Worm (Caenorhabditis elegans): ENCODE measurements around the gene B0034.5.

ce11 chrII:5928502-5928901 lies 46.3 kb downstream of the B0034.5 start, which contains the start of gene egl-44:
- TF ChIP-seq F13C5.2 (tag; optimal IDR thresholded peaks at IDR 0.05), result no peak
- TF ChIP-seq hmbx-1 (tag; optimal IDR thresholded peaks at IDR 0.05), result no peak
- no peak for TF ChIP-seq hnd-1 (tag; optimal IDR thresholded peaks at IDR 0.05)
- no peak for TF ChIP-seq aly-1 (tag; optimal IDR thresholded peaks at IDR 0.05)
- TF ChIP-seq hmg-4 (GFP tag; optimal IDR thresholded peaks at IDR 0.05), result no peak
- no peak for TF ChIP-seq sea-1 (GFP tag; conservative IDR thresholded peaks at IDR 0.05)
- no peak for TF ChIP-seq ama-1 (optimal IDR thresholded peaks at IDR 0.05)
- TF ChIP-seq flt-1 (GFP tag; IDR thresholded peaks at IDR 0.05), result no peak
- TF ChIP-seq tra-4 (tag; optimal IDR thresholded peaks at IDR 0.05), result no peak
- no peak for TF ChIP-seq tbx-37 (GFP tag; conservative IDR thresholded peaks at IDR 0.05)
- no peak for TF ChIP-seq tbx-11 (GFP tag; IDR thresholded peaks at IDR 0.05)
- TF ChIP-seq ceh-13 (GFP tag; optimal IDR thresholded peaks at IDR 0.05), result no peak
- TF ChIP-seq scrt-1 (GFP tag; IDR thresholded peaks at IDR 0.05), result no peak
- no peak for TF ChIP-seq ets-7 (tag; optimal IDR thresholded peaks at IDR 0.05)
